Worm (Caenorhabditis elegans): ENCODE measurements around the gene col-9.

DNA sequence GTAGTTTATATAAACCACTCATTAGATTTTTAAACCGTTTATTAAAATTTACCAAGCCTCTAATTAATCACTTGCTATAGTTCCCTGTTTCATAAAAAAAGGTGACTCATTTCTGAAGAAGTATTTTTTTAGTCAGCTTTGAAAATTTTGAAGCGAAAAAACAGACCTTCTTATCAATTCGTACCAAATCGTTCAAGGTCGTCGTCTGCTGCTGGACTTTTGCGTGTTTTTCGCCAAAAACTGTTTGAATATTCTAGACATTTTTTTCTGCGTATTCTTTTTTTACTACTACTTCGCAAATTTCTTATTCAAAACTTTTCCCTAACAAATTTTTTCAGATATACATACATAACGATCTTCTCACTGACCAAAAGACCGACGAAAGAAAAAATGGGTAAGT, 47.6 kb upstream of the col-9 start, which contains the start of gene cah-4:
- no peak for TF ChIP-seq fkh-10 (GFP tag; optimal IDR thresholded peaks at IDR 0.05)
- TF ChIP-seq F37D6.2 (tag; optimal IDR thresholded peaks at IDR 0.05): no peak
- TF ChIP-seq T20F7.1 (GFP tag; optimal IDR thresholded peaks at IDR 0.05): no peak
- TF ChIP-seq lin-1 (GFP tag; IDR thresholded peaks at IDR 0.05): no peak
- TF ChIP-seq nhr-28 (tag; optimal IDR thresholded peaks at IDR 0.05): no peak

Data from whole organism, L4 larva.